Worm (Caenorhabditis elegans): ENCODE data around the gene fzy-1.

DNA sequence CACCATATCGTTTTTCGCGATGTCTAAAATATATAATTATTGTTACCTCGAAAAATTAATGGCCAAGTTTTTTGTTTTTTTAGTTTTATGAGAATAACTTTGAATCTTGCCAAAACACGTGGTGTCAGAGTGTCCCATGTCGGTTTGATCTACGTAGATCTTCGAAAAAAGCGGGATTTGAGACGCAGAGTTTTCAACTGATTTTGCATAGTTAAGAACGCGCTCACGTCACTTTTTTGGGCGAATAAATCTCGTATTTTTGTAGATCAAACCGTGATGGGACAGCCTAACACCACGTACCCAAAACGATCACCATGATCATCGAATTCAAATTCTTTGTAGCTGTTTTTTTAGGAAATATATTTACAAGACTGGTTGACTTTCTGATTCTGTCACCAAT is 3.0 kb upstream of the fzy-1 start:
- TF ChIP-seq tbp1 (GFP tag; optimal IDR thresholded peaks at IDR 0.05): no peak
- no peak for TF ChIP-seq zim-3 (tag; optimal IDR thresholded peaks at IDR 0.05)
- no peak for TF ChIP-seq nfya-2 (GFP tag; IDR thresholded peaks at IDR 0.05)
- TF ChIP-seq madf-3 (GFP tag; IDR thresholded peaks at IDR 0.05): peak; percentile 51; the same call in 1 of the 2 replicates
- TF ChIP-seq pbrm-1 (GFP tag; IDR thresholded peaks at IDR 0.05): no peak
- TF ChIP-seq ceh-79 (tag; optimal IDR thresholded peaks at IDR 0.05): no peak
- 0 out of 2 replicates have a peak, but pooled peaks have one; percentile 44 for TF ChIP-seq lin-26 (GFP tag; IDR thresholded peaks at IDR 0.05)

Data from whole organism, young adult.